Fruit fly (Drosophila melanogaster): ENCODE results near the gene Sgsh.

DNA sequence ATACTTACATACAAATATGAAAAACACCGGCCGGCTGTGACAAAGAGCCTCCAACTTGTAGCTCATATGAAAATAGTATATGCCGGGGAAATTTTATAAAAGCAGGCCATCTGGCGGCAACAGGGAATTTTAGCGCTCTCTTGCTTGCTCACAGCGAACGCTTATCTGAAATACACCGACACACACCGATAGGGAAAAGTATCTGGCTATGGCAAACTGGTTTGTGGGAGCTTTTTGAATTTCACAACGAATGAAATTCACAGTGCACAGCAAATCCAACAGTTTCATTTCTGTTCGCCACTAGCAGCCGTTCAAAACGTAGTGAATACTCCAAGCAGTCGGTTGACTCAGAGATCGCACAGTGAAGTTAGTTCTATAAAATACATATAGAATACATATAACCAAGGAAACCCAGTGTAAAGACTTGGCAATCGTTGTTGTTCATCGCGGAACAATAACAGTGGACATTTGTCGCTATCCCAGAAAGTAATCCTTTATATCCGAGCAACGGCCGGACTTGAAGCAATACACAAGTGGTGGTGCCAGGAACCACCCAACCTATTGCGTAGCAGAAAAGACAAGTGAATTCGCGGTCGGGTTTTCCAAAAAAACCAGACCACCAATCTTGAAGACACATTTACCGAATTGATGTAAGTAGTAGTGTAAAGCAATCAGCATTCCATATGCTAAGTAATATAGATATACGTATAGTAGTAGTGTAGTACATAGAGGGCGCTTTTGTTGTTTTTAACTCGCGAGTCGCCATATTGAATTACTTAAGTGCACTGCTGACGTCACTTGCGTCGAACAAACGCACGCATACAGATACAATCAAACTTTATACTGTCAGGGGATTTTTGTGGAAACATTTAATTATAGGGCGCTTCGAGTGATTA lies 5.5 kb upstream of the Sgsh start:
- TF ChIP-seq psq (optimal IDR thresholded peaks at IDR 0.05) (no peak), insv (optimal IDR thresholded peaks at IDR 0.05) (no peak)
